Worm (Caenorhabditis elegans) whole organism, young adult: ENCODE data around the gene tsp-16.

Source experiments
- B0035.1 ChIP-seq: sonication (generic microtip); optimal IDR thresholded peaks from 2 replicates; lab custom pipeline; 2016; ENCODE audit warnings: missing genetic modification characterization, mild to moderate bottlenecking, missing compliant biosample characterization, missing genotype, missing genetic modification reagents
- B0336.3 ChIP-seq: fragments of 200-800 bp; sonication (Bioruptor generic); IDR thresholded peaks from 2 replicates; pipeline ENCODE4 v1.3.6; 2022; ENCODE audit warnings: missing genetic modification characterization, missing compliant biosample characterization
- F37B4.10 ChIP-seq: fragments of 200-800 bp; sonication (Bioruptor generic); IDR thresholded peaks from 2 replicates; pipeline ENCODE4 v1.3.6; 2022; ENCODE audit warnings: missing genetic modification characterization, missing compliant biosample characterization
- F55B11.4 ChIP-seq: sonication (generic microtip); optimal IDR thresholded peaks from 2 replicates; lab custom pipeline; 2016; ENCODE audit warnings: missing compliant biosample characterization, missing genetic modification characterization, borderline replicate concordance; ENCODE audit not compliant: insufficient read depth
- F57C9.4 ChIP-seq: sonication (generic microtip); optimal IDR thresholded peaks from 2 replicates; lab custom pipeline; 2017; ENCODE audit warnings: mild to moderate bottlenecking, missing genetic modification characterization, missing compliant biosample characterization
- K12H6.12 ChIP-seq: fragments of 200-800 bp; sonication (Bioruptor generic); optimal IDR thresholded peaks from 2 replicates; lab custom pipeline; 2018; ENCODE audit warnings: mild to moderate bottlenecking, missing genetic modification characterization, missing compliant biosample characterization
- T26A5.8 ChIP-seq: sonication (generic microtip); optimal IDR thresholded peaks from 2 replicates; lab custom pipeline; 2016; ENCODE audit warnings: missing genetic modification characterization, missing compliant biosample characterization
- Y53F4B.3 ChIP-seq: fragments of 200-800 bp; sonication (Bioruptor generic); IDR thresholded peaks from 2 replicates; pipeline ENCODE4 v1.3.6; 2022; ENCODE audit warnings: missing genetic modification reagents, missing genetic modification characterization, missing compliant biosample characterization
- Y53G8AR.9 ChIP-seq: fragments of 200-800 bp; sonication (Bioruptor generic); conservative IDR thresholded peaks from 2 replicates; pipeline ENCODE4 v1.3.6; 2022; ENCODE audit warnings: missing genetic modification reagents, missing genetic modification characterization, missing compliant biosample characterization
- Y79H2A.3 ChIP-seq: fragments of 200-800 bp; sonication (Bioruptor generic); conservative IDR thresholded peaks from 2 replicates; pipeline ENCODE4 v1.3.6; 2022; ENCODE audit warnings: missing genetic modification reagents, missing genetic modification characterization, missing compliant biosample characterization
- aptf-2 ChIP-seq: fragments of 200-800 bp; sonication (Bioruptor generic); conservative IDR thresholded peaks from 2 replicates; pipeline ENCODE4 v1.3.6; 2022; ENCODE audit warnings: missing genetic modification reagents, missing genetic modification characterization, missing compliant biosample characterization
- attf-5 ChIP-seq: fragments of 200-800 bp; sonication (Bioruptor generic); optimal IDR thresholded peaks from 2 replicates; lab custom pipeline; 2018; ENCODE audit warnings: mild to moderate bottlenecking, missing genetic modification characterization, missing compliant biosample characterization
- attf-6 ChIP-seq: fragments of 200-800 bp; sonication (Bioruptor generic); IDR thresholded peaks from 2 replicates; pipeline ENCODE4 v1.3.6; 2022; ENCODE audit warnings: missing genetic modification reagents, missing genetic modification characterization, missing compliant biosample characterization
- ccch-3 ChIP-seq: fragments of 200-800 bp; sonication (Bioruptor generic); optimal IDR thresholded peaks from 2 replicates; lab custom pipeline; 2018; ENCODE audit warnings: mild to moderate bottlenecking, missing genetic modification characterization, missing compliant biosample characterization
- cebp-1 ChIP-seq, 2 experiments: fragments of 200-800 bp in 1 of 2; sonication (Bioruptor generic) in 1 of 2; sonication (generic microtip) in 1 of 2; IDR thresholded peaks in 1 of 2; optimal IDR thresholded peaks in 1 of 2; 2 replicates each; pipeline versions ENCODE4 v1.3.6 to Lab custom; 2017 to 2022; ENCODE audit warnings: missing compliant biosample characterization in 2 of 2, missing genetic modification characterization in 2 of 2, mild to moderate bottlenecking in 1 of 2, missing genetic modification reagents in 1 of 2, moderate library complexity in 1 of 2
- cebp-2 ChIP-seq: fragments of 200-800 bp; sonication (Bioruptor generic); IDR thresholded peaks from 2 replicates; pipeline ENCODE4 v1.3.6; 2022; ENCODE audit warnings: missing genetic modification characterization, missing compliant biosample characterization
- chd-7 ChIP-seq: sonication (generic microtip); optimal IDR thresholded peaks from 2 replicates; lab custom pipeline; 2016; ENCODE audit warnings: mild to moderate bottlenecking, missing genetic modification characterization, moderate library complexity, missing compliant biosample characterization
- efl-1 ChIP-seq: fragments of 150-350 bp; optimal IDR thresholded peaks from 2 replicates; lab custom pipeline; 2014; ENCODE audit warnings: missing biosample characterization, missing genetic modification reagents, missing genetic modification characterization
- ekl-4 ChIP-seq: fragments of 200-800 bp; sonication (Bioruptor generic); IDR thresholded peaks from 2 replicates; pipeline ENCODE4 v1.3.6; 2022; ENCODE audit warnings: missing genetic modification reagents, missing genetic modification characterization, missing compliant biosample characterization
- ets-4 ChIP-seq: fragments of 200-800 bp; sonication (Bioruptor generic); optimal IDR thresholded peaks from 2 replicates; lab custom pipeline; 2018; ENCODE audit warnings: mild to moderate bottlenecking, missing genetic modification characterization, missing compliant biosample characterization
- fkh-3 ChIP-seq: sonication (generic microtip); optimal IDR thresholded peaks from 2 replicates; lab custom pipeline; 2016; ENCODE audit warnings: mild to moderate bottlenecking, missing genetic modification characterization, missing compliant biosample characterization
- him-1 ChIP-seq: sonication (generic microtip); optimal IDR thresholded peaks from 2 replicates; lab custom pipeline; 2016; ENCODE audit warnings: missing genotype, missing genetic modification reagents, missing genetic modification characterization, missing compliant biosample characterization
- hlh-26 ChIP-seq: fragments of 200-800 bp; sonication (Bioruptor generic); conservative IDR thresholded peaks from 2 replicates; pipeline ENCODE4 v1.3.6; 2022; ENCODE audit warnings: missing genetic modification reagents, missing genetic modification characterization, missing compliant biosample characterization
- let-607 ChIP-seq, 2 experiments: fragments of 200-800 bp in 1 of 2; sonication (Bioruptor generic) in 1 of 2; sonication (generic microtip) in 1 of 2; optimal IDR thresholded peaks; 2 replicates each; lab custom pipeline; 2016 to 2018; ENCODE audit warnings: mild to moderate bottlenecking in 2 of 2, missing compliant biosample characterization in 2 of 2, missing genetic modification characterization in 2 of 2, moderate library complexity in 2 of 2, missing genotype in 1 of 2
- lsl-1 ChIP-seq: fragments of 200-800 bp; sonication (Bioruptor generic); optimal IDR thresholded peaks from 2 replicates; lab custom pipeline; 2018; ENCODE audit warnings: mild to moderate bottlenecking, missing genetic modification characterization, moderate library complexity, missing compliant biosample characterization
- madf-6 ChIP-seq: fragments of 200-800 bp; sonication (Bioruptor generic); IDR thresholded peaks from 2 replicates; pipeline ENCODE4 v1.3.6; 2022; ENCODE audit warnings: missing genetic modification reagents, missing genetic modification characterization, missing compliant biosample characterization
- nfya-1 ChIP-seq: sonication (generic microtip); optimal IDR thresholded peaks from 2 replicates; lab custom pipeline; 2017; ENCODE audit warnings: antibody characterized with exemption, missing compliant biosample characterization, missing genetic modification characterization, borderline replicate concordance; ENCODE audit not compliant: insufficient read depth
- nfya-2 ChIP-seq: fragments of 200-800 bp; sonication (Bioruptor generic); IDR thresholded peaks from 2 replicates; pipeline ENCODE4 v1.3.6; 2022; ENCODE audit warnings: missing genetic modification reagents, missing genetic modification characterization, missing compliant biosample characterization
- nhr-120 ChIP-seq: fragments of 200-800 bp; sonication (Bioruptor generic); IDR thresholded peaks from 2 replicates; pipeline ENCODE4 v1.3.6; 2022; ENCODE audit warnings: missing genetic modification characterization, missing compliant biosample characterization
- repo-1 ChIP-seq: sonication (generic microtip); optimal IDR thresholded peaks from 2 replicates; lab custom pipeline; 2017; ENCODE audit warnings: mild to moderate bottlenecking, missing genetic modification characterization, missing compliant biosample characterization
- rpc-1 ChIP-seq, 2 experiments: fragments of 150-350 bp in 1 of 2; sonication (generic microtip) in 1 of 2; optimal IDR thresholded peaks; 2 replicates each; lab custom pipeline; 2014 to 2018; ENCODE audit warnings: missing biosample characterization in 1 of 2, missing genetic modification characterization in 1 of 2, missing genetic modification reagents in 1 of 2, missing genotype in 1 of 2
- sea-2 ChIP-seq: fragments of 200-800 bp; sonication (Bioruptor generic); IDR thresholded peaks from 2 replicates; pipeline ENCODE4 v1.3.6; 2022; ENCODE audit warnings: missing genetic modification characterization, missing compliant biosample characterization
- snpc-4 ChIP-seq, 5 experiments: fragments of 150-350 bp in 1 of 5; sonication (generic microtip) in 4 of 5; optimal IDR thresholded peaks; 2 replicates each; lab custom pipeline; 2014 to 2018; ENCODE audit warnings: missing genetic modification characterization in 5 of 5, missing biosample characterization in 3 of 5, antibody characterized with exemption in 2 of 5, mild to moderate bottlenecking in 2 of 5, missing compliant biosample characterization in 2 of 5, missing genotype in 2 of 5, moderate library complexity in 2 of 5, missing genetic modification reagents in 1 of 5
- tlf-1 ChIP-seq: fragments of 200-800 bp; sonication (Bioruptor generic); optimal IDR thresholded peaks from 2 replicates; lab custom pipeline; 2018; ENCODE audit warnings: mild to moderate bottlenecking, missing genetic modification characterization, missing compliant biosample characterization
- ztf-28 ChIP-seq: fragments of 200-800 bp; sonication (Bioruptor generic); IDR thresholded peaks from 2 replicates; pipeline ENCODE4 v1.3.6; 2022; ENCODE audit warnings: missing genetic modification reagents, missing genetic modification characterization, missing compliant biosample characterization

tsp-16 gene

ce11 chrX:6988212-6988611 lies 8.2 kb downstream of the tsp-16 start:
- TF ChIP-seq nfya-2 (GFP tag; lab: Robert Waterston, UW) = no peak
- no peak for TF ChIP-seq F55B11.4 (tag; lab: Kevin White, UChicago)

- TF ChIP-seq nhr-120 (GFP tag; lab: Robert Waterston, UW) = no peak
- TF ChIP-seq cebp-1 (GFP tag; IDR thresholded peaks at IDR 0.05; lab: Robert Waterston, UW) = no peak
- no peak for TF ChIP-seq cebp-1 (tag; optimal IDR thresholded peaks at IDR 0.05; lab: Kevin White, UChicago)
- no peak for TF ChIP-seq ets-4 (GFP tag; lab: Kevin White, UChicago)
- TF ChIP-seq aptf-2 (GFP tag; lab: Robert Waterston, UW) = no peak
- no peak for TF ChIP-seq ekl-4
- no peak for TF ChIP-seq F57C9.4 (tag; lab: Kevin White, UChicago)
- no peak for TF ChIP-seq ztf-28 (GFP tag; lab: Robert Waterston, UW)
- no peak for TF ChIP-seq hlh-26 (GFP tag; lab: Robert Waterston, UW)
- no peak for TF ChIP-seq Y53G8AR.9 (GFP tag; lab: Robert Waterston, UW)
- no peak for TF ChIP-seq him-1
- TF ChIP-seq lsl-1 (GFP tag; lab: Kevin White, UChicago) = no peak
- TF ChIP-seq tlf-1 = no peak
- no peak for TF ChIP-seq Y53F4B.3 (GFP tag; lab: Robert Waterston, UW)
- no peak for TF ChIP-seq B0035.1 (tag; lab: Kevin White, UChicago)
Measured at ce11 chrX:6971301-6971700, 25.1 kb downstream of the tsp-16 start.

DNA sequence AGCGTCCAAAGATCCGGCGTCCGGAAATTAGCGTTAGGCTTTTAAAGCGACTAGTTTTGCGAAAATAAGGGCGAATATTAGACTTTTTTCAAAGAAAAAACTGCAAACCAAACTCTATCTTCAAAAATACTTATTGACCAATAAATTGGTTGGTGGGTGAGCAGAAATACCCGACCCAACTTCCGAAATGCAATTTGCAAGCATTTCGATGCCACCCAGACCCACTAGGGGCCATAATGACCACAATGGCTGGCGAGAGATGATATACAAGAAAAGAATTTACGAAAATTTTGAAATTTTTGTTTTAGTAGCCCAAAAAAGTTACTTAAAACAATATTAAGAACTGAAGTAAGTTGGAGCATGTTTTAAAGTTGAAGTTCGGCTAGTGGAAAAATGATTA lies 26.3 kb downstream of the tsp-16 start:
- TF ChIP-seq Y53G8AR.9 (GFP tag; lab: Robert Waterston, UW) (no peak), madf-6 (no peak), ccch-3 (GFP tag; lab: Kevin White, UChicago) (no peak), efl-1 (GFP tag; lab: Kevin White, UChicago) (no peak), F37B4.10 (GFP tag; lab: Robert Waterston, UW) (no peak), cebp-2 (no peak), attf-6 (no peak), repo-1 (tag; lab: Kevin White, UChicago) (no peak), attf-5 (GFP tag; lab: Kevin White, UChicago) (no peak), T26A5.8 (tag; lab: Kevin White, UChicago) (no peak), aptf-2 (GFP tag; lab: Robert Waterston, UW) (no peak), K12H6.12 (tag; lab: Kevin White, UChicago) (no peak), nfya-1 (tag; lab: Kevin White, UChicago) (no peak), rpc-1 (optimal IDR thresholded peaks at IDR 0.05; lab: Kevin White, UChicago) (no peak), rpc-1 (tag; optimal IDR thresholded peaks at IDR 0.05; lab: Kevin White, UChicago) (no peak), B0336.3 (GFP tag; lab: Robert Waterston, UW) (no peak), sea-2 (GFP tag; lab: Robert Waterston, UW) (no peak), chd-7 (tag; lab: Kevin White, UChicago) (no peak), fkh-3 (tag; lab: Kevin White, UChicago) (no peak), Y79H2A.3 (GFP tag; lab: Robert Waterston, UW) (no peak), let-607 (tag; optimal IDR thresholded peaks at IDR 0.05; lab: Kevin White, UChicago) (no peak)

DNA sequence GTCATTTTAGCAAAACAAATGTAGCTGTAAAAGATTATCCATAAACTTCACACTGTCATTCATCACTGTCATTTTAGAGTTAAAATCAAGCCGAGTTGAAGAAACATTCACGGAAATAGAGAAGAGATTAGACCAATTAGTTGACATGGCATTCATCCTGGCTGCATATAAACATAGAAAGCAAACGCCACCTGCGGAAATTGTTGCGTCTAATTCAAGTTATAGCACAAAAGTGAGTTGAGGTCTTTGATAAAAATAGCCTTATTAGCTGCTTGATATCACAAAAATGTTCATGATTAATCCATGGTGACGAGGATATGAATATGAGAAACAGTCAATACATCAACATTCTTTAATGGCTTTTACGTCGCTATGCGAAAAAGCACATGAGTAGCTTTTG lies 27.9 kb downstream of the tsp-16 start:
- no peak for TF ChIP-seq nfya-2 (GFP tag; lab: Robert Waterston, UW)
- TF ChIP-seq snpc-4 (GFP tag; optimal IDR thresholded peaks at IDR 0.05; lab: Kevin White, UChicago) = no peak
- no peak for TF ChIP-seq snpc-4 (tag; optimal IDR thresholded peaks at IDR 0.05; lab: Kevin White, UChicago)
- TF ChIP-seq, all 124 proteins: peak for 0
